Fruit fly (Drosophila melanogaster): ENCODE results near the gene aurA.

Gene aurA

dm6 chr3R:11930962-11931361, 32.0 kb upstream of the aurA start, which contains the start of gene CG14731:
Gene CG14731 (plus strand): TSS chr3R:11931262.
- TF ChIP-seq lola (GFP tag; optimal IDR thresholded peaks at IDR 0.05) (no peak), pan (optimal IDR thresholded peaks at IDR 0.05) (no peak), Vsx2 (GFP tag; optimal IDR thresholded peaks at IDR 0.05; ENCODE audit: partially characterized antibody) (no peak), sage (GFP tag; optimal IDR thresholded peaks at IDR 0.05) (no peak), N (GFP tag; optimal IDR thresholded peaks at IDR 0.05) (no peak), Mio (GFP tag; optimal IDR thresholded peaks at IDR 0.05) (no peak), h (GFP tag; optimal IDR thresholded peaks at IDR 0.05) (no peak), dl (GFP tag; optimal IDR thresholded peaks at IDR 0.05; ENCODE audit: insufficient read depth in 1 of 2, partially characterized antibody in 2 of 2) (no peak), Dfd (GFP tag; optimal IDR thresholded peaks at IDR 0.05) (no peak), Jra (GFP tag; optimal IDR thresholded peaks at IDR 0.05) (no peak), psq (GFP tag; optimal IDR thresholded peaks at IDR 0.05) (no peak), HLH106 (tag; optimal IDR thresholded peaks at IDR 0.05) (no peak), CG9705 (GFP tag; optimal IDR thresholded peaks at IDR 0.05) (no peak), fru (GFP tag; optimal IDR thresholded peaks at IDR 0.05) (no peak), CG32264 (GFP tag; optimal IDR thresholded peaks at IDR 0.05) (no peak), usp (GFP tag; optimal IDR thresholded peaks at IDR 0.05) (no peak), dsf (GFP tag; optimal IDR thresholded peaks at IDR 0.05; ENCODE audit: borderline replicate concordance) (no peak), Rel (GFP tag; optimal IDR thresholded peaks at IDR 0.05) (no peak), Rel (tag; optimal IDR thresholded peaks at IDR 0.05) (no peak), Hnf4 (GFP tag; optimal IDR thresholded peaks at IDR 0.05) (no peak), brk (GFP tag; optimal IDR thresholded peaks at IDR 0.05) (no peak)

dm6 chr3R:11933903-11934302, 29.0 kb upstream of the aurA start:
- no peak for TF ChIP-seq foxo (GFP tag; optimal IDR thresholded peaks at IDR 0.05)
- TF ChIP-seq tai (GFP tag; optimal IDR thresholded peaks at IDR 0.05): no peak
- no peak for TF ChIP-seq psq (GFP tag; optimal IDR thresholded peaks at IDR 0.05)
- TF ChIP-seq lola (GFP tag; optimal IDR thresholded peaks at IDR 0.05): no peak

- TF ChIP-seq Hr83 (GFP tag; optimal IDR thresholded peaks at IDR 0.05; ENCODE audit: poor library complexity, severe bottlenecking): peak; percentile 26
- TF ChIP-seq Jra (GFP tag; optimal IDR thresholded peaks at IDR 0.05): peak; percentile 9
- peak; percentile 32 for TF ChIP-seq sage (GFP tag; optimal IDR thresholded peaks at IDR 0.05)
- peak; percentile 30 for TF ChIP-seq Vsx2 (GFP tag; optimal IDR thresholded peaks at IDR 0.05; ENCODE audit: partially characterized antibody)
- no peak for TF ChIP-seq dsf (GFP tag; optimal IDR thresholded peaks at IDR 0.05; ENCODE audit: borderline replicate concordance)
- TF ChIP-seq rgr (GFP tag; optimal IDR thresholded peaks at IDR 0.05): peak; percentile 21
- no peak for TF ChIP-seq brk (GFP tag; optimal IDR thresholded peaks at IDR 0.05)
- TF ChIP-seq fru (GFP tag; optimal IDR thresholded peaks at IDR 0.05): peak; percentile 52
- TF ChIP-seq OdsH (GFP tag; optimal IDR thresholded peaks at IDR 0.05): peak; percentile 31
- no peak for TF ChIP-seq Dfd (GFP tag; optimal IDR thresholded peaks at IDR 0.05)
- TF ChIP-seq ey (GFP tag; optimal IDR thresholded peaks at IDR 0.05): peak; percentile 44
- peak; percentile 43 for TF ChIP-seq h (GFP tag; optimal IDR thresholded peaks at IDR 0.05)
- peak; percentile 8 for TF ChIP-seq Rel (GFP tag; optimal IDR thresholded peaks at IDR 0.05)
- TF ChIP-seq Rel (tag; optimal IDR thresholded peaks at IDR 0.05): no peak
- peak; percentile 2 to 26 for TF ChIP-seq dl (GFP tag; optimal IDR thresholded peaks at IDR 0.05; ENCODE audit: insufficient read depth in 1 of 2, partially characterized antibody in 2 of 2)
- TF ChIP-seq psq (GFP tag; optimal IDR thresholded peaks at IDR 0.05): peak; percentile 51
- peak; percentile 20 for TF ChIP-seq br (GFP tag; optimal IDR thresholded peaks at IDR 0.05)
- no peak for TF ChIP-seq Abd-B (GFP tag; optimal IDR thresholded peaks at IDR 0.05)
- TF ChIP-seq foxo (GFP tag; optimal IDR thresholded peaks at IDR 0.05): peak in 1 of 2 experiments; percentile 55
- TF ChIP-seq Mio (GFP tag; optimal IDR thresholded peaks at IDR 0.05): no peak
- TF ChIP-seq woc (GFP tag; optimal IDR thresholded peaks at IDR 0.05): peak; percentile 56
- peak; percentile 48 for TF ChIP-seq Dif (GFP tag; optimal IDR thresholded peaks at IDR 0.05; ENCODE audit: partially characterized antibody)
- peak; percentile 67 for TF ChIP-seq CrebA (GFP tag; optimal IDR thresholded peaks at IDR 0.05; ENCODE audit: borderline replicate concordance)
These were observed 25.4 kb upstream of the aurA start for dm6 chr3R:11937427-11938114.

- TF ChIP-seq Dif (GFP tag; optimal IDR thresholded peaks at IDR 0.05; ENCODE audit: partially characterized antibody) (no peak), Vsx2 (GFP tag; optimal IDR thresholded peaks at IDR 0.05; ENCODE audit: partially characterized antibody) (peak; percentile 62)
These were observed 21.8 kb upstream of the aurA start for dm6 chr3R:11941116-11941515.

Data from whole organism, wandering third instar larva.